Fruit fly (Drosophila melanogaster): ENCODE data around the gene CG4452.

Gene CG4452

dm6 chr3L:9373374-9374004, 6.3 kb downstream of the CG4452 start:
- no peak for TF ChIP-seq insv (optimal IDR thresholded peaks at IDR 0.05)
- TF ChIP-seq h (optimal IDR thresholded peaks at IDR 0.05), result no peak
- TF ChIP-seq Myc (optimal IDR thresholded peaks at IDR 0.05), result no peak
- no peak for TF ChIP-seq Sin3A (optimal IDR thresholded peaks at IDR 0.05)
- TF ChIP-seq psq (optimal IDR thresholded peaks at IDR 0.05), result no peak
- TF ChIP-seq ttk (optimal IDR thresholded peaks at IDR 0.05), result no peak

dm6 chr3L:9375130-9375529, 8.0 kb downstream of the CG4452 start, which contains the start of gene CG4461:
TSS of gene CG4461 (plus strand) at chr3L:9375430.
- TF ChIP-seq Myc (optimal IDR thresholded peaks at IDR 0.05) (no peak), psq (optimal IDR thresholded peaks at IDR 0.05) (no peak), insv (optimal IDR thresholded peaks at IDR 0.05) (no peak), h (optimal IDR thresholded peaks at IDR 0.05) (no peak), ttk (optimal IDR thresholded peaks at IDR 0.05) (no peak), Sin3A (optimal IDR thresholded peaks at IDR 0.05) (no peak)

- TF ChIP-seq h (optimal IDR thresholded peaks at IDR 0.05) (no peak), psq (optimal IDR thresholded peaks at IDR 0.05) (no peak), ttk (optimal IDR thresholded peaks at IDR 0.05) (no peak)
Measured at dm6 chr3L:9376573-9376972, 9.4 kb downstream of the CG4452 start.

dm6 chr3L:9377198-9378035, 10.2 kb downstream of the CG4452 start, which contains the start of gene Hsp26:
TSS of gene Hsp26 (minus strand) at chr3L:9377427.
- no peak for TF ChIP-seq h (optimal IDR thresholded peaks at IDR 0.05)
- no peak for TF ChIP-seq Sin3A (optimal IDR thresholded peaks at IDR 0.05)
- TF ChIP-seq psq (optimal IDR thresholded peaks at IDR 0.05), result no peak
- no peak for TF ChIP-seq Myc (optimal IDR thresholded peaks at IDR 0.05)
- no peak for TF ChIP-seq insv (optimal IDR thresholded peaks at IDR 0.05)
- no peak for TF ChIP-seq ttk (optimal IDR thresholded peaks at IDR 0.05)

dm6 chr3L:9379484-9380343, 12.5 kb downstream of the CG4452 start, which contains the start of gene Hsp67Ba:
TSS of gene Hsp67Ba (minus strand) at chr3L:9379534.
- TF ChIP-seq h (optimal IDR thresholded peaks at IDR 0.05) (no peak), ttk (optimal IDR thresholded peaks at IDR 0.05) (no peak), Myc (optimal IDR thresholded peaks at IDR 0.05) (no peak), Sin3A (optimal IDR thresholded peaks at IDR 0.05) (no peak), insv (optimal IDR thresholded peaks at IDR 0.05) (no peak), psq (optimal IDR thresholded peaks at IDR 0.05) (no peak)

dm6 chr3L:9380344-9380849, 13.2 kb downstream of the CG4452 start:
- TF ChIP-seq Myc (optimal IDR thresholded peaks at IDR 0.05), result no peak
- TF ChIP-seq ttk (optimal IDR thresholded peaks at IDR 0.05), result no peak
- TF ChIP-seq insv (optimal IDR thresholded peaks at IDR 0.05), result no peak
- TF ChIP-seq psq (optimal IDR thresholded peaks at IDR 0.05), result no peak
- no peak for TF ChIP-seq Sin3A (optimal IDR thresholded peaks at IDR 0.05)
- no peak for TF ChIP-seq h (optimal IDR thresholded peaks at IDR 0.05)

dm6 chr3L:9381602-9382001, 14.4 kb downstream of the CG4452 start, which contains the start of gene Hsp23:
TSS of gene Hsp23 (plus strand) at chr3L:9381882.
- TF ChIP-seq ttk (optimal IDR thresholded peaks at IDR 0.05) (no peak), Sin3A (optimal IDR thresholded peaks at IDR 0.05) (no peak), psq (optimal IDR thresholded peaks at IDR 0.05) (no peak), insv (optimal IDR thresholded peaks at IDR 0.05) (no peak), Myc (optimal IDR thresholded peaks at IDR 0.05) (no peak), h (optimal IDR thresholded peaks at IDR 0.05) (no peak)

dm6 chr3L:9383345-9384075, 16.3 kb downstream of the CG4452 start, which contains the start of gene Hsp27:
TSS of gene Hsp27 (plus strand) at chr3L:9384063.
- TF ChIP-seq Sin3A (optimal IDR thresholded peaks at IDR 0.05) (no peak), Myc (optimal IDR thresholded peaks at IDR 0.05) (no peak), ttk (optimal IDR thresholded peaks at IDR 0.05) (no peak), psq (optimal IDR thresholded peaks at IDR 0.05) (no peak), insv (optimal IDR thresholded peaks at IDR 0.05) (no peak), h (optimal IDR thresholded peaks at IDR 0.05) (no peak)

dm6 chr3L:9384445-9385079, 17.4 kb downstream of the CG4452 start:
- TF ChIP-seq ttk (optimal IDR thresholded peaks at IDR 0.05), result no peak
- no peak for TF ChIP-seq Sin3A (optimal IDR thresholded peaks at IDR 0.05)
- no peak for TF ChIP-seq h (optimal IDR thresholded peaks at IDR 0.05)
- no peak for TF ChIP-seq Myc (optimal IDR thresholded peaks at IDR 0.05)
- no peak for TF ChIP-seq psq (optimal IDR thresholded peaks at IDR 0.05)
- TF ChIP-seq insv (optimal IDR thresholded peaks at IDR 0.05), result no peak

- TF ChIP-seq insv (optimal IDR thresholded peaks at IDR 0.05) (no peak), Myc (optimal IDR thresholded peaks at IDR 0.05) (no peak), Sin3A (optimal IDR thresholded peaks at IDR 0.05) (no peak), psq (optimal IDR thresholded peaks at IDR 0.05) (no peak), ttk (optimal IDR thresholded peaks at IDR 0.05) (no peak), h (optimal IDR thresholded peaks at IDR 0.05) (no peak)
Measured at dm6 chr3L:9391340-9391980, 24.3 kb downstream of the CG4452 start.

Data from Kc167 (cell line).